Worm (Caenorhabditis elegans) whole organism, early embryonic: Measurements from ENCODE around the gene D2024.4.

ENCODE experiments used
- B0310.2 ChIP-seq: sonication (generic microtip); optimal IDR thresholded peaks from 2 replicates; lab custom pipeline; 2016; ENCODE audit warnings: mild to moderate bottlenecking, missing genetic modification characterization, missing compliant biosample characterization
- ama-1 ChIP-seq: fragments of 150-350 bp; optimal IDR thresholded peaks from 2 replicates; lab custom pipeline; 2014
- ceh-36 ChIP-seq: sonication (generic microtip); optimal IDR thresholded peaks from 2 replicates; lab custom pipeline; 2016; ENCODE audit warnings: missing genetic modification characterization, inconsistent platforms, missing compliant biosample characterization
- ets-7 ChIP-seq: sonication (generic microtip); optimal IDR thresholded peaks from 2 replicates; lab custom pipeline; 2016; ENCODE audit warnings: missing genotype, missing genetic modification characterization, missing compliant biosample characterization
- flt-1 ChIP-seq: fragments of 200-800 bp; sonication (Bioruptor generic); IDR thresholded peaks from 2 replicates; pipeline ENCODE4 v1.3.6; 2022; ENCODE audit warnings: missing genetic modification characterization, missing compliant biosample characterization
- hmbx-1 ChIP-seq: sonication (generic microtip); optimal IDR thresholded peaks from 2 replicates; lab custom pipeline; 2016; ENCODE audit warnings: mild to moderate bottlenecking, missing genetic modification characterization, missing compliant biosample characterization
- sea-1 ChIP-seq: fragments of 200-800 bp; sonication (Bioruptor generic); conservative IDR thresholded peaks from 2 replicates; pipeline ENCODE4 v1.3.6; 2022; ENCODE audit warnings: missing genetic modification characterization, missing compliant biosample characterization
- tbx-11 ChIP-seq: fragments of 200-800 bp; sonication (Bioruptor generic); IDR thresholded peaks from 2 replicates; pipeline ENCODE4 v1.3.6; 2022; ENCODE audit warnings: missing genetic modification characterization, missing compliant biosample characterization

ce11 chrIV:7196853-7197252 lies 34.2 kb upstream of the D2024.4 start, which contains the start of gene unc-8:
- TF ChIP-seq hmbx-1 (no peak), sea-1 (GFP tag; lab: Robert Waterston, UW) (no peak), ceh-36 (tag; lab: Kevin White, UChicago) (no peak), tbx-11 (GFP tag; lab: Robert Waterston, UW) (no peak), ets-7 (tag; lab: Kevin White, UChicago) (no peak), ama-1 (lab: Kevin White, UChicago) (no peak), B0310.2 (tag; lab: Kevin White, UChicago) (no peak), flt-1 (GFP tag; lab: Robert Waterston, UW) (no peak)
